Worm (Caenorhabditis elegans) whole organism, L4 larva: ENCODE data around the gene grwd-1.

ENCODE experiments used
- F10B5.3 ChIP-seq: sonication (generic microtip); optimal IDR thresholded peaks from 2 replicates; lab custom pipeline; 2016; ENCODE audit warnings: mild to moderate bottlenecking, missing genetic modification characterization, missing compliant biosample characterization
- F44E2.7 ChIP-seq: fragments of 200-800 bp; sonication (Bioruptor generic); IDR thresholded peaks from 2 replicates; pipeline ENCODE4 v2.1.2; 2022; ENCODE audit warnings: missing genetic modification characterization, missing compliant biosample characterization
- T20F7.1 ChIP-seq: fragments of 200-800 bp; sonication (Bioruptor generic); optimal IDR thresholded peaks from 2 replicates; lab custom pipeline; 2018; ENCODE audit warnings: mild to moderate bottlenecking, missing genetic modification characterization, missing compliant biosample characterization
- Y105C5A.15 ChIP-seq: fragments of 200-800 bp; sonication (Bioruptor generic); IDR thresholded peaks from 2 replicates; pipeline ENCODE4 v1.3.6; 2022; ENCODE audit warnings: missing genetic modification characterization, missing compliant biosample characterization
- Y5F2A.4 ChIP-seq: fragments of 200-800 bp; sonication (Bioruptor generic); optimal IDR thresholded peaks from 2 replicates; lab custom pipeline; 2018; ENCODE audit warnings: mild to moderate bottlenecking, missing genetic modification characterization, missing compliant biosample characterization
- Y75B8A.6 ChIP-seq: fragments of 200-800 bp; sonication (Bioruptor generic); IDR thresholded peaks from 2 replicates; pipeline ENCODE4 v1.3.6; 2022; ENCODE audit warnings: missing genetic modification reagents, missing genetic modification characterization, missing compliant biosample characterization
- ZK546.5 ChIP-seq, 2 experiments: sonication (generic microtip); optimal IDR thresholded peaks; 2 replicates each; lab custom pipeline; 2017; ENCODE audit warnings: missing biosample characterization in 2 of 2, missing genetic modification characterization in 2 of 2
- aly-2 ChIP-seq: sonication (generic microtip); optimal IDR thresholded peaks from 2 replicates; lab custom pipeline; 2018; ENCODE audit warnings: missing biosample characterization, missing genetic modification characterization
- ama-1 ChIP-seq: fragments of 150-350 bp; optimal IDR thresholded peaks from 2 replicates; lab custom pipeline; 2014; ENCODE audit warnings: inconsistent platforms, mixed read lengths
- arid-1 ChIP-seq: fragments of 200-800 bp; sonication (Bioruptor generic); conservative IDR thresholded peaks from 2 replicates; pipeline ENCODE4 v1.3.6; 2022; ENCODE audit warnings: missing genetic modification reagents, missing genetic modification characterization, missing compliant biosample characterization
- attf-4 ChIP-seq: sonication (generic microtip); optimal IDR thresholded peaks from 3 replicates; lab custom pipeline; 2017; ENCODE audit warnings: missing biosample characterization, missing genetic modification characterization
- ceh-20 ChIP-seq: fragments of 200-800 bp; sonication (Bioruptor generic); IDR thresholded peaks from 2 replicates; pipeline ENCODE4 v1.3.6; 2022; ENCODE audit warnings: missing genetic modification reagents, missing genetic modification characterization, missing compliant biosample characterization
- ceh-32 ChIP-seq: sonication (generic microtip); optimal IDR thresholded peaks from 2 replicates; lab custom pipeline; 2016; ENCODE audit warnings: mild to moderate bottlenecking, missing genetic modification characterization, missing compliant biosample characterization; ENCODE audit not compliant: poor library complexity
- ceh-44 ChIP-seq: fragments of 200-800 bp; sonication (Bioruptor generic); IDR thresholded peaks from 2 replicates; pipeline ENCODE4 v1.3.6; 2022; ENCODE audit warnings: missing genetic modification reagents, missing genetic modification characterization, missing compliant biosample characterization
- ceh-62 ChIP-seq: sonication (generic microtip); optimal IDR thresholded peaks from 2 replicates; lab custom pipeline; 2017; ENCODE audit warnings: missing biosample characterization, missing genetic modification characterization
- cey-2 ChIP-seq: sonication (generic microtip); optimal IDR thresholded peaks from 3 replicates; lab custom pipeline; 2017; ENCODE audit warnings: missing genetic modification characterization, mild to moderate bottlenecking, missing compliant biosample characterization, antibody characterized with exemption, borderline replicate concordance; ENCODE audit not compliant: insufficient read depth
- ctbp-1 ChIP-seq: fragments of 200-800 bp; sonication (Bioruptor generic); IDR thresholded peaks from 2 replicates; pipeline ENCODE4 v1.3.6; 2022; ENCODE audit warnings: missing genetic modification reagents, missing genetic modification characterization, missing compliant biosample characterization
- daf-16 ChIP-seq, 3 experiments: sonication (generic microtip); optimal IDR thresholded peaks; 2 replicates each; lab custom pipeline; 2016 to 2017; ENCODE audit warnings: missing genetic modification characterization in 3 of 3, missing genetic modification reagents in 3 of 3, mild to moderate bottlenecking in 2 of 3, missing compliant biosample characterization in 2 of 3, missing biosample characterization in 1 of 3, moderate library complexity in 1 of 3
- daf-19 ChIP-seq: fragments of 200-800 bp; sonication (Bioruptor generic); conservative IDR thresholded peaks from 2 replicates; pipeline ENCODE4 v1.3.6; 2022; ENCODE audit warnings: missing genetic modification characterization, missing compliant biosample characterization
- dmd-6 ChIP-seq: fragments of 200-800 bp; sonication (Bioruptor generic); IDR thresholded peaks from 2 replicates; pipeline ENCODE4 v1.3.6; 2022; ENCODE audit warnings: missing genetic modification reagents, missing genetic modification characterization, missing compliant biosample characterization
- dmd-8 ChIP-seq: fragments of 200-800 bp; sonication (Bioruptor generic); IDR thresholded peaks from 2 replicates; pipeline ENCODE4 v1.3.6; 2022; ENCODE audit warnings: missing genetic modification characterization, missing compliant biosample characterization
- dve-1 ChIP-seq: sonication (generic microtip); optimal IDR thresholded peaks from 2 replicates; lab custom pipeline; 2017; ENCODE audit warnings: antibody characterized with exemption, mild to moderate bottlenecking, missing genetic modification characterization, missing compliant biosample characterization; ENCODE audit not compliant: insufficient read depth
- hif-1 ChIP-seq, 2 experiments: sonication (generic microtip); optimal IDR thresholded peaks; 2 replicates each; lab custom pipeline; 2016 to 2017; ENCODE audit warnings: missing compliant biosample characterization in 2 of 2, missing genetic modification characterization in 2 of 2, missing genetic modification reagents in 2 of 2, missing genotype in 2 of 2, mild to moderate bottlenecking in 1 of 2
- hlh-11 ChIP-seq: fragments of 200-800 bp; sonication (Bioruptor generic); optimal IDR thresholded peaks from 2 replicates; lab custom pipeline; 2018; ENCODE audit warnings: mild to moderate bottlenecking, missing genetic modification characterization, missing compliant biosample characterization
- hlh-30 ChIP-seq: sonication (generic microtip); optimal IDR thresholded peaks from 2 replicates; lab custom pipeline; 2017; ENCODE audit warnings: antibody characterized with exemption, mild to moderate bottlenecking, missing genetic modification characterization, missing compliant biosample characterization; ENCODE audit not compliant: insufficient read depth
- hmg-1.1 ChIP-seq: fragments of 200-800 bp; sonication (Bioruptor generic); IDR thresholded peaks from 2 replicates; pipeline ENCODE4 v1.3.6; 2022; ENCODE audit warnings: missing genetic modification reagents, missing genetic modification characterization, missing compliant biosample characterization
- jun-1 ChIP-seq: fragments of 150-350 bp; optimal IDR thresholded peaks from 2 replicates; lab custom pipeline; 2014; ENCODE audit warnings: missing biosample characterization, missing genetic modification reagents, missing genetic modification characterization
- lin-1 ChIP-seq: fragments of 200-800 bp; sonication (Bioruptor generic); IDR thresholded peaks from 2 replicates; pipeline ENCODE4 v1.3.6; 2022; ENCODE audit warnings: missing genetic modification reagents, missing genetic modification characterization, missing compliant biosample characterization
- madf-5 ChIP-seq, 2 experiments: fragments of 200-800 bp; sonication (Bioruptor generic); IDR thresholded peaks; 2 replicates each; pipeline ENCODE4 v1.3.6; 2022; ENCODE audit warnings: missing compliant biosample characterization in 2 of 2, missing genetic modification characterization in 2 of 2
- madf-9 ChIP-seq: fragments of 200-800 bp; sonication (Bioruptor generic); conservative IDR thresholded peaks from 2 replicates; pipeline ENCODE4 v1.3.6; 2022; ENCODE audit warnings: missing genetic modification reagents, missing genetic modification characterization, missing compliant biosample characterization
- mdl-1 ChIP-seq, 2 experiments: fragments of 150-350 bp in 1 of 2; sonication (generic microtip) in 1 of 2; optimal IDR thresholded peaks; 2 replicates each; lab custom pipeline; 2014 to 2017; ENCODE audit warnings: missing biosample characterization in 2 of 2, missing genetic modification characterization in 2 of 2
- mxl-2 ChIP-seq: fragments of 200-800 bp; sonication (Bioruptor generic); conservative IDR thresholded peaks from 2 replicates; pipeline ENCODE4 v1.3.6; 2022; ENCODE audit warnings: missing genetic modification reagents, missing genetic modification characterization, missing compliant biosample characterization
- nhr-10 ChIP-seq: fragments of 150-350 bp; optimal IDR thresholded peaks from 2 replicates; lab custom pipeline; 2014; ENCODE audit warnings: missing biosample characterization, missing genetic modification characterization
- nhr-237 ChIP-seq: sonication (generic microtip); optimal IDR thresholded peaks from 2 replicates; lab custom pipeline; 2017; ENCODE audit warnings: missing biosample characterization, missing genetic modification characterization
- nhr-6 ChIP-seq: fragments of 150-350 bp; optimal IDR thresholded peaks from 2 replicates; lab custom pipeline; 2014; ENCODE audit warnings: missing biosample characterization, missing genetic modification characterization
- nhr-76 ChIP-seq: fragments of 150-350 bp; optimal IDR thresholded peaks from 2 replicates; lab custom pipeline; 2014; ENCODE audit warnings: missing biosample characterization, missing genetic modification characterization
- pqm-1 ChIP-seq: sonication (generic microtip); optimal IDR thresholded peaks from 2 replicates; lab custom pipeline; 2017; ENCODE audit warnings: missing biosample characterization, missing genetic modification characterization
- saeg-2 ChIP-seq: fragments of 200-800 bp; sonication (Bioruptor generic); IDR thresholded peaks from 2 replicates; pipeline ENCODE4 v1.3.6; 2022; ENCODE audit warnings: missing genetic modification reagents, missing genetic modification characterization, missing compliant biosample characterization
- set-16 ChIP-seq: fragments of 200-800 bp; sonication (Bioruptor generic); IDR thresholded peaks from 2 replicates; pipeline ENCODE4 v1.3.6; 2022; ENCODE audit warnings: missing genetic modification reagents, missing genetic modification characterization, missing compliant biosample characterization
- skn-1 ChIP-seq: fragments of 150-350 bp; optimal IDR thresholded peaks from 2 replicates; lab custom pipeline; 2014; ENCODE audit warnings: missing biosample characterization, missing genetic modification characterization
- snpc-4 ChIP-seq: fragments of 150-350 bp; optimal IDR thresholded peaks from 2 replicates; lab custom pipeline; 2014; ENCODE audit warnings: missing biosample characterization, missing genetic modification characterization
- spr-1 ChIP-seq: sonication (generic microtip); optimal IDR thresholded peaks from 2 replicates; lab custom pipeline; 2016; ENCODE audit warnings: mild to moderate bottlenecking, missing genetic modification characterization, missing compliant biosample characterization
- spr-3 ChIP-seq: fragments of 200-800 bp; sonication (Bioruptor generic); optimal IDR thresholded peaks from 2 replicates; lab custom pipeline; 2018; ENCODE audit warnings: mild to moderate bottlenecking, missing genetic modification characterization, missing compliant biosample characterization
- tag-97 ChIP-seq: fragments of 200-800 bp; sonication (Bioruptor generic); IDR thresholded peaks from 2 replicates; pipeline ENCODE4 v1.3.6; 2022; ENCODE audit warnings: missing genetic modification characterization, missing compliant biosample characterization
- unc-62 ChIP-seq, 3 experiments: fragments of 150-350 bp in 1 of 3; sonication (generic microtip); optimal IDR thresholded peaks in 2 of 3; peaks in 1 of 3; 1 replicate in 1 of 3; 2 replicates in 2 of 3; lab custom pipeline; 2014 to 2017; ENCODE audit warnings: missing biosample characterization in 3 of 3, missing genetic modification characterization in 3 of 3, missing genetic modification reagents in 3 of 3, missing genotype in 1 of 3
- zfp-2 ChIP-seq: sonication (generic microtip); optimal IDR thresholded peaks from 2 replicates; lab custom pipeline; 2016; ENCODE audit warnings: mild to moderate bottlenecking, missing genetic modification characterization, missing compliant biosample characterization
- ztf-11 ChIP-seq: fragments of 150-350 bp; optimal IDR thresholded peaks from 2 replicates; lab custom pipeline; 2014; ENCODE audit warnings: missing biosample characterization, missing genetic modification characterization
- ztf-7 ChIP-seq: fragments of 150-350 bp; optimal IDR thresholded peaks from 2 replicates; lab custom pipeline; 2014; ENCODE audit warnings: missing biosample characterization, missing genetic modification characterization

grwd-1 gene

ce11 chrIII:5201267-5201666 lies 48.0 kb downstream of the grwd-1 start (continued):
- TF ChIP-seq nhr-76 (tag; lab: Kevin White, UChicago): no peak
- TF ChIP-seq spr-3 (GFP tag; lab: Kevin White, UChicago): no peak
- peak; percentile 41 for TF ChIP-seq ztf-7 (tag; lab: Kevin White, UChicago)
- TF ChIP-seq cey-2 (tag; lab: Kevin White, UChicago): peak; percentile 12
- TF ChIP-seq, all 104 proteins: peak for 24

ce11 chrIII:5202641-5203040 lies 49.4 kb downstream of the grwd-1 start:
- TF ChIP-seq snpc-4 (tag; lab: Kevin White, UChicago) (no peak), spr-1 (tag; lab: Kevin White, UChicago) (no peak), ztf-7 (tag; lab: Kevin White, UChicago) (peak; percentile 25), ceh-44 (GFP tag; lab: Robert Waterston, UW) (no peak), hif-1 (tag; optimal IDR thresholded peaks at IDR 0.05; lab: Kevin White, UChicago) (peak in 1 of 2 experiments; percentile 78), tag-97 (GFP tag; lab: Robert Waterston, UW) (no peak), pqm-1 (tag; lab: Kevin White, UChicago) (peak; percentile 54), mdl-1 (tag; optimal IDR thresholded peaks at IDR 0.05; lab: Kevin White, UChicago) (peak in 1 of 2 experiments; percentile 75), saeg-2 (GFP tag; lab: Robert Waterston, UW) (no peak), mxl-2 (GFP tag; lab: Robert Waterston, UW) (no peak), ztf-11 (tag; lab: Kevin White, UChicago) (no peak), ceh-62 (tag; lab: Kevin White, UChicago) (no peak), ama-1 (no peak), lin-1 (GFP tag; lab: Robert Waterston, UW) (no peak), madf-5 (GFP tag; IDR thresholded peaks at IDR 0.05; lab: Robert Waterston, UW) (no peak), nhr-10 (tag; lab: Kevin White, UChicago) (peak; percentile 47), ctbp-1 (no peak), aly-2 (tag; lab: Kevin White, UChicago) (no peak), hlh-11 (peak; percentile 83), nhr-6 (tag; lab: Kevin White, UChicago) (peak; percentile 78), zfp-2 (tag; lab: Kevin White, UChicago) (no peak), dve-1 (tag; lab: Kevin White, UChicago) (peak; percentile 94), madf-9 (GFP tag; lab: Robert Waterston, UW) (no peak), attf-4 (tag; lab: Kevin White, UChicago) (no peak), hlh-30 (tag; lab: Kevin White, UChicago) (peak; percentile 80), T20F7.1 (GFP tag; lab: Kevin White, UChicago) (peak; percentile 46), hmg-1.1 (GFP tag; lab: Robert Waterston, UW) (0 out of 2 replicates have a peak, but pooled peaks have one; percentile 38), F44E2.7 (GFP tag; lab: Robert Waterston, UW) (no peak), nhr-237 (no peak), arid-1 (GFP tag; lab: Robert Waterston, UW) (no peak), set-16 (no peak), ZK546.5 (tag; optimal IDR thresholded peaks at IDR 0.05; lab: Kevin White, UChicago) (no peak), daf-16 (GFP tag; optimal IDR thresholded peaks at IDR 0.05; lab: Kevin White, UChicago) (no peak), daf-16 (tag; optimal IDR thresholded peaks at IDR 0.05; lab: Kevin White, UChicago) (peak; percentile 85), jun-1 (no peak), unc-62 (GFP tag; optimal IDR thresholded peaks at IDR 0.05 in 1 of 2; lab: Kevin White, UChicago) (no peak), unc-62 (tag; optimal IDR thresholded peaks at IDR 0.05; lab: Kevin White, UChicago) (no peak), Y5F2A.4 (GFP tag; lab: Kevin White, UChicago) (no peak), ceh-20 (GFP tag; lab: Robert Waterston, UW) (no peak), Y105C5A.15 (GFP tag; lab: Robert Waterston, UW) (no peak), skn-1 (tag; lab: Kevin White, UChicago) (no peak), nhr-76 (tag; lab: Kevin White, UChicago) (no peak), F10B5.3 (tag; lab: Kevin White, UChicago) (no peak), dmd-8 (GFP tag; lab: Robert Waterston, UW) (no peak), ceh-32 (tag; lab: Kevin White, UChicago) (no peak), dmd-6 (GFP tag; lab: Robert Waterston, UW) (peak; percentile 69), Y75B8A.6 (no peak), daf-19 (GFP tag; lab: Robert Waterston, UW) (no peak), spr-3 (GFP tag; lab: Kevin White, UChicago) (no peak)
